Worm (Caenorhabditis elegans) whole organism, mixed stage, embryonic: ENCODE measurements around the gene C15F1.8.

Experiments used
- lsy-2 ChIP-seq: fragments of 150-350 bp; optimal IDR thresholded peaks from 2 replicates; lab custom pipeline; 2014; ENCODE audit warnings: missing biosample characterization, missing genetic modification characterization
- nhr-2 ChIP-seq: fragments of 150-350 bp; optimal IDR thresholded peaks from 2 replicates; lab custom pipeline; 2014; ENCODE audit warnings: missing biosample characterization, missing genetic modification characterization
- nhr-237 ChIP-seq: fragments of 150-350 bp; optimal IDR thresholded peaks from 2 replicates; lab custom pipeline; 2014; ENCODE audit warnings: missing biosample characterization, missing genetic modification characterization
- nhr-76 ChIP-seq: sonication (generic microtip); optimal IDR thresholded peaks from 2 replicates; lab custom pipeline; 2017; ENCODE audit warnings: missing biosample characterization, missing genetic modification characterization
- pha-4 ChIP-seq: fragments of 150-350 bp; optimal IDR thresholded peaks from 2 replicates; lab custom pipeline; 2018; ENCODE audit warnings: missing biosample characterization, missing genetic modification reagents, missing genetic modification characterization
- unc-39 ChIP-seq: fragments of 150-350 bp; optimal IDR thresholded peaks from 2 replicates; lab custom pipeline; 2014; ENCODE audit warnings: missing biosample characterization, missing genetic modification characterization
- unc-62 ChIP-seq: fragments of 150-350 bp; optimal IDR thresholded peaks from 2 replicates; lab custom pipeline; 2014; ENCODE audit warnings: missing biosample characterization, missing genetic modification reagents, missing genetic modification characterization

- no peak for TF ChIP-seq unc-39
- no peak for TF ChIP-seq pha-4 (tag; lab: Kevin White, UChicago)
- TF ChIP-seq nhr-76 (tag; lab: Kevin White, UChicago), result no peak
- TF ChIP-seq unc-62 (GFP tag; lab: Kevin White, UChicago), result no peak
- no peak for TF ChIP-seq nhr-237 (tag; lab: Kevin White, UChicago)
- no peak for TF ChIP-seq nhr-2 (tag; lab: Kevin White, UChicago)
- no peak for TF ChIP-seq lsy-2 (tag; lab: Kevin White, UChicago)
Measured at ce11 chrII:6928416-6928815, 49.2 kb downstream of the C15F1.8 start, which contains the start of gene flcn-1.
